Worm (Caenorhabditis elegans): ENCODE measurements around the gene F55A11.8.

The F55A11.8 gene

DNA sequence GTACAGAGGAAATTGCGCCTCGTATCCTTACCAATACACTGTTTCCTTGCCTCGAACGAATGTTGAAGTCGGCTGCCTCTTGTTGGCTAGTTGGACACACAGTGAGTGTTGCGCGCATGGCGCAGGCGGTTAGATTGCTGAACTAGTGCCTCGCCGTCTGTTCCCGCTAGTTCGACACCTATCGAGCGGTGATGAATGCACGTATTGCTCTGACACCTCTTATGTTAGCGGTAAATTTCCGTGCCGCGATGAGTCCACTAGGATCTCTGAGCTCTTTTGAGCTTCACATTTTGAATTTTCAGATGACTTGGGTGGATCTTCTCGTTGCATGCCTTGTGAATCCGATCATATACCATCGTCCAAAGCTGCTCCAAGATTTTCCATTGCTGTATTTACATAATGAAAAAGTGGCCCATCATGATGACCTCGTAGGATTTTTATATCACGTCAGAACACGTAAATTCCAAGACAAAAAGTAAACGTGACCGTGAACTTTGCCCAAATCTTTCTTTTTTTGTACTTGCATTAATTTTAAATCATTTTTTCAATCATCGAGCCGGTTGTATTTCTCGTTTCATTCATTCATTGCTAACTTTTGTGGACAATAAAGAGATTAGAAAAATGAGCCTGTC is 5.1 kb upstream of the F55A11.8 start, which contains the start of gene F55A11.11 (continued):
- TF ChIP-seq fos-1 (tag; optimal IDR thresholded peaks at IDR 0.05) (no peak), aly-2 (tag; optimal IDR thresholded peaks at IDR 0.05) (no peak), fkh-10 (GFP tag; optimal IDR thresholded peaks at IDR 0.05) (no peak), tbx-2 (tag; optimal IDR thresholded peaks at IDR 0.05) (peak; percentile 78), ceh-28 (tag; optimal IDR thresholded peaks at IDR 0.05) (no peak)

DNA sequence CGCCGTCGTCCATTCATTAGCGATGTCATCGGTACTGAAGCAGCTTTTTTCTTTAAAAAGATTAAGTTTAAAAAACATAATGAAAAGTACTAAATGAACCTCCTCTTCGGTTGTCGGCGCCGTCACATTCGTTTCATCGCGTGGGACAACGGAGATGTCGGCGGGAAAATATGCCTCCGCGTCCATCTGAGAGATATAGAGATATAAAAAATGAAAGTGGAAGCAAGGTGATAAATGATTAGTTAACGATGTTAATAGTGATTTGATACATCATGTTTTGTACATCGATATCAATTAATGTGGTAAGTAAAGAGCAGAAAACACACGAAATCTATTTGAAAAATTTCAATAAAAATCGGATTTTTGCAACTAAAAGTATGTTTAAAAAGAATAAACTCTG is 730 bp upstream of the F55A11.8 start, which contains the start of gene F55A11.7:
TSS of gene F55A11.7 (minus strand) at position 186 of the 400 bp plus-strand sequence.
- no peak for TF ChIP-seq tbx-2 (tag; optimal IDR thresholded peaks at IDR 0.05)
- TF ChIP-seq elt-1 (tag; optimal IDR thresholded peaks at IDR 0.05) = no peak
- TF ChIP-seq nhr-28 (tag; optimal IDR thresholded peaks at IDR 0.05) = no peak
- no peak for TF ChIP-seq lin-15B (tag; optimal IDR thresholded peaks at IDR 0.05)
- TF ChIP-seq fos-1 (tag; optimal IDR thresholded peaks at IDR 0.05) = no peak
- no peak for TF ChIP-seq nhr-67 (tag; optimal IDR thresholded peaks at IDR 0.05)
- TF ChIP-seq snpc-4 (tag; optimal IDR thresholded peaks at IDR 0.05) = no peak
- TF ChIP-seq pqm-1 (tag; optimal IDR thresholded peaks at IDR 0.05) = no peak
- no peak for TF ChIP-seq egl-5 (tag; optimal IDR thresholded peaks at IDR 0.05)
- TF ChIP-seq nhr-25 (tag; optimal IDR thresholded peaks at IDR 0.05) = no peak
- no peak for TF ChIP-seq ceh-16 (tag; optimal IDR thresholded peaks at IDR 0.05)
- TF ChIP-seq sea-2 (GFP tag; optimal IDR thresholded peaks at IDR 0.05) = no peak

DNA sequence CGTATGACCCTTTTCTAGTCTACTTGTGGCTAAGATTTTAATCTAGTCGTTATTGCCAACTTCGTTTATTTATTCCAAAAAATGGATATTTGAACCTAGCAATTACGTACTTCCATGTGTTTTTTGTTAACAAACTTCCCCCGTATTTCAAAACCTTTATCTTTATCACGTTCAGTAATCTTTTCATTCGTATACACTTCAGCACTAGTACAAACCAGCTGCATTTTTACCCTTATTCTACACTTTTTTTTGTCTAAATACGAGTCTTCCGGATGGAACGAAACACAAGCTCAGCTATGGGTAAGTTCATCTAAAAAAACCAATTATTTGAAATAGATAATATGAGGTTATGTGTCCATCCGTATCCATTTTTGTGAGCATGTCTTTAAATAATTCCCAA is 1.5 kb downstream of the F55A11.8 start, which contains the start of gene D2023.1:
TSS of gene D2023.1 (plus strand) at position 77 of the 400 bp plus-strand sequence.
- TF ChIP-seq fos-1 (tag; optimal IDR thresholded peaks at IDR 0.05) = no peak
- no peak for TF ChIP-seq jun-1 (tag; optimal IDR thresholded peaks at IDR 0.05)
- TF ChIP-seq egl-5 (tag; optimal IDR thresholded peaks at IDR 0.05) = no peak
- no peak for TF ChIP-seq sea-2 (GFP tag; optimal IDR thresholded peaks at IDR 0.05)
- TF ChIP-seq mml-1 (tag; optimal IDR thresholded peaks at IDR 0.05) = no peak
- TF ChIP-seq nhr-23 (tag; optimal IDR thresholded peaks at IDR 0.05) = no peak
- no peak for TF ChIP-seq lsy-12 (tag; optimal IDR thresholded peaks at IDR 0.05)
- no peak for TF ChIP-seq hmg-11 (tag; optimal IDR thresholded peaks at IDR 0.05)
- TF ChIP-seq eor-1 (tag; optimal IDR thresholded peaks at IDR 0.05) = no peak
- TF ChIP-seq ceh-16 (tag; optimal IDR thresholded peaks at IDR 0.05) = no peak
- TF ChIP-seq aly-2 (tag; optimal IDR thresholded peaks at IDR 0.05) = no peak

DNA sequence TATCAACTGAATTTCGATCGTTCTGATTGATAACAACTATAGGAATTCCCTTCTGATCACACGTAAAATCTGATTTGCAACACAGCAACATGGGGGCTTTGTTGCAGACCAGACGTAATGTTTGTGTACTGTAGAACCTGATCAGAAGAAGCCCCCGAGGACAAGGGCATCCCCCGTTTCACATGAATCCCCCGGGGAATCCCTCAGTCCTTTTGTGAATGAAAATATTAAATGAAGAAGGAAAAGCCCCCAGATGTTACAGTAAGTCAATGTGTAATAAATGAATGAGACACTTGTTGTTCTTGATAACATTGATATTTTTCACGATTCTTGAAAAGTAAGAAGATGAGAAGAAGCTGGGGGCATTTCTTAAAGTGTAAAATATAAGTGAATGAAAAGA is 6.2 kb downstream of the F55A11.8 start:
- TF ChIP-seq lsy-12 (tag; optimal IDR thresholded peaks at IDR 0.05) = no peak
- TF ChIP-seq nhr-237 (tag; optimal IDR thresholded peaks at IDR 0.05) = no peak
- TF ChIP-seq nhr-43 (tag; optimal IDR thresholded peaks at IDR 0.05; ENCODE audit: poor library complexity, severe bottlenecking) = peak; percentile 52
- peak; percentile 64 for TF ChIP-seq nhr-25 (tag; optimal IDR thresholded peaks at IDR 0.05)

DNA sequence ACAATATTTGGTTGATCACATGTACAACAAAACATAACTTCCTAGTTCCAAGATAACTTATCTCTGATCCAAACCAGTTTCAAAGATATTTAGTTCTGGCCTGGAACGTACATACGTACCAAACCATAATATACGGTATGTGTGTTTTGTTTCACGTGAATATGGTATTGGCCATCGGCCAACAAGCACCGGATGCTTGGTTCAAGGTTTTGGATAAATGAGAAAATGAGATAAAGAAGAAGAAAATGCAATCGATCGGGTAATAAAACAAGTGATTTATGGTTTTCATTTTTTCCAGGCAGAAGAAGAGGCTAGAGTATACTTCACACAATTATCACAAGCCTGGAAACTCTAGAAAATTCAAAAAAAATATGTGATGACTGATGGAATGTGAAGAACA is 7.4 kb downstream of the F55A11.8 start:
- TF ChIP-seq nhr-67 (tag; optimal IDR thresholded peaks at IDR 0.05) (no peak), nhr-12 (tag; optimal IDR thresholded peaks at IDR 0.05) (no peak), nhr-76 (tag; optimal IDR thresholded peaks at IDR 0.05) (no peak), fos-1 (tag; optimal IDR thresholded peaks at IDR 0.05) (no peak), nhr-23 (tag; optimal IDR thresholded peaks at IDR 0.05) (peak; percentile 64), ceh-28 (tag; optimal IDR thresholded peaks at IDR 0.05) (peak; percentile 47), nhr-25 (tag; optimal IDR thresholded peaks at IDR 0.05) (peak; percentile 23), fkh-10 (GFP tag; optimal IDR thresholded peaks at IDR 0.05) (no peak)

DNA sequence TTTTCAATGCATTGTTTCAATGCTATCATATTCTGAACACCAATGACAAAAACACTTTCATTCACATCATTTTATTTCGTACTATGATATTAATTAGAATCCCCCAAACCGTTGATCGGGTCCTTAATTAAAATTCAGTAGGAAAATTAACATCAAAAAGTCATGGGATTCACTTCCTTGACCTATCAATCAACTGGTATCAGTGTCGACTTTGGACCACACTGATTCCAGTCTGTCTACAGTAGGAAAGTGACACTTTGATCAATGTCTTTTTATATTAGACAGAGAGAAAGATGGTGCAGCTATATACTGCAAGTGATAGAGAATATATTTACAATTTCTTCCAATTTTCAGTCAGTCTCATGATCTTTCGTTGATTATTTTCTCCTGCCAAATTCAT is 8.4 kb downstream of the F55A11.8 start:
- TF ChIP-seq jun-1 (tag; optimal IDR thresholded peaks at IDR 0.05) (peak; percentile 2), ceh-16 (tag; optimal IDR thresholded peaks at IDR 0.05) (no peak), sea-2 (GFP tag; optimal IDR thresholded peaks at IDR 0.05) (no peak), mml-1 (tag; optimal IDR thresholded peaks at IDR 0.05) (no peak), nhr-12 (tag; optimal IDR thresholded peaks at IDR 0.05) (no peak), nfya-1 (tag; optimal IDR thresholded peaks at IDR 0.05; ENCODE audit: insufficient read depth) (no peak), ceh-82 (tag; optimal IDR thresholded peaks at IDR 0.05) (no peak), unc-62 (GFP tag; optimal IDR thresholded peaks at IDR 0.05) (no peak), nhr-77 (tag; optimal IDR thresholded peaks at IDR 0.05) (no peak), fkh-2 (tag; optimal IDR thresholded peaks at IDR 0.05) (no peak), egl-27 (tag; optimal IDR thresholded peaks at IDR 0.05) (no peak), nhr-43 (tag; optimal IDR thresholded peaks at IDR 0.05; ENCODE audit: poor library complexity, severe bottlenecking) (peak; percentile 31), unc-39 (tag; optimal IDR thresholded peaks at IDR 0.05) (no peak), nhr-28 (tag; optimal IDR thresholded peaks at IDR 0.05) (no peak), lin-15B (tag; optimal IDR thresholded peaks at IDR 0.05) (no peak), nhr-23 (tag; optimal IDR thresholded peaks at IDR 0.05) (peak; percentile 37), tbx-2 (tag; optimal IDR thresholded peaks at IDR 0.05) (no peak), ztf-11 (tag; optimal IDR thresholded peaks at IDR 0.05) (no peak)
